Fruit fly (Drosophila melanogaster) whole organism, prepupa: ENCODE measurements around the gene Fit2.

Experiments used
- CG1621 ChIP-seq: fragments of 200-800 bp; sonication (Bioruptor generic); optimal IDR thresholded peaks from 3 replicates; lab custom pipeline; 2018; ENCODE audit warnings: missing biosample characterization, mild to moderate bottlenecking, missing genetic modification characterization
- net ChIP-seq: fragments of 200-800 bp; sonication (Bioruptor generic); optimal IDR thresholded peaks from 3 replicates; lab custom pipeline; 2016; ENCODE audit warnings: missing biosample characterization, missing genetic modification characterization

- TF ChIP-seq net (GFP tag; lab: Kevin White, UChicago): no peak
- no peak for TF ChIP-seq CG1621 (tag; lab: Kevin White, UChicago)
Measured at dm6 chr3L:16978406-16978805, 45.7 kb upstream of the Fit2 start.
